Fruit fly (Drosophila melanogaster): ENCODE measurements around the gene CG3597.

Gene CG3597

DNA sequence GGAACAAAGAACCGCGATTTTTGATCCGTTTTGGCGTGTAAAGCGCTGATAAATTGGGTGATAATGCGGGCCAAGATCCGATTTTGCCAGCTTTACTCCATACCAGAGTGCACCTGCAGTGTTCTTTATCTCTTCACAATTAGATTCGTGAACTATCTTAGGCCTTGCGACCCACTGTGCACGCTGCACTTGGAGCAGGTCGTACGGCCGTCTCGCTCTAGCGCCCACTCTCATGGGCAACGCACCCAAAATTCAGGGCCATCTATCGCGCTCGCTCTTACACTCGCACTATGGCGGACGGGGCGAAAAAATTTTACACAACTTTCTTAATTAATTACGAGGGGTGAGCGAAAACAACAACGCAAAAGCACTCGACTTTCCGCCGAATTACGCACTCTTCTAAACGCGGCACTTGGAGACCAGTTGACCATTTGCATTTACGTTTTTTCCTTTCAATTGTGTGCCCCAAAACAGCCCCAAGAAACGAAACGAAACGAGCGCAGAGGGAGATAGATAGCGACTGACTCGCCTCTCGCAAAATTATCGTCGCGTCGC, 7.0 kb downstream of the CG3597 start (continued):
- TF ChIP-seq CG14860 (GFP tag; IDR thresholded peaks at IDR 0.05; ENCODE audit: partially characterized antibody) (0 out of 3 replicates have a peak, but pooled peaks have one; percentile 28), az2 (GFP tag; optimal IDR thresholded peaks at IDR 0.05) (no peak), CG6254 (GFP tag; optimal IDR thresholded peaks at IDR 0.05) (no peak), CG17328 (GFP tag; IDR thresholded peaks at IDR 0.05) (no peak), trem (tag; optimal IDR thresholded peaks at IDR 0.05) (no peak), mirr (GFP tag; optimal IDR thresholded peaks at IDR 0.05) (no peak), HLH4C (GFP tag; IDR thresholded peaks at IDR 0.05; ENCODE audit: partially characterized antibody) (peak; percentile 44; the same call in 2 of the 3 replicates), CG1832 (GFP tag; optimal IDR thresholded peaks at IDR 0.05) (peak; percentile 95), Sry-β (GFP tag; optimal IDR thresholded peaks at IDR 0.05) (no peak), Nf-YA (GFP tag; IDR thresholded peaks at IDR 0.05) (no peak), Eip74EF (GFP tag; optimal IDR thresholded peaks at IDR 0.05) (no peak), D19B (GFP tag; optimal IDR thresholded peaks at IDR 0.05) (no peak), CG12071 (GFP tag; optimal IDR thresholded peaks at IDR 0.05) (no peak), mld (GFP tag; IDR thresholded peaks at IDR 0.05; ENCODE audit: partially characterized antibody) (no peak), schlank (tag; optimal IDR thresholded peaks at IDR 0.05) (no peak), odd (GFP tag; optimal IDR thresholded peaks at IDR 0.05) (no peak), ranshi (GFP tag; IDR thresholded peaks at IDR 0.05) (no peak), bowl (GFP tag; IDR thresholded peaks at IDR 0.05) (no peak), CG15514 (GFP tag; optimal IDR thresholded peaks at IDR 0.05) (no peak), dpn (GFP tag; optimal IDR thresholded peaks at IDR 0.05) (no peak), CG3407 (GFP tag; optimal IDR thresholded peaks at IDR 0.05) (no peak), Tbp (GFP tag; optimal IDR thresholded peaks at IDR 0.05) (no peak), Ada2b (GFP tag; IDR thresholded peaks at IDR 0.05) (no peak; the same call in 1 of the 2 replicates), pros (GFP tag; optimal IDR thresholded peaks at IDR 0.05) (peak; percentile 41), toy (GFP tag; IDR thresholded peaks at IDR 0.05) (no peak), NC2α (GFP tag; optimal IDR thresholded peaks at IDR 0.05) (no peak), Dek (tag; optimal IDR thresholded peaks at IDR 0.05) (no peak), tgo (GFP tag; IDR thresholded peaks at IDR 0.05) (no peak), chinmo (GFP tag; IDR thresholded peaks at IDR 0.05; ENCODE audit: partially characterized antibody) (peak; percentile 98), PHDP (tag; optimal IDR thresholded peaks at IDR 0.05) (no peak), CG9727 (GFP tag; optimal IDR thresholded peaks at IDR 0.05) (no peak), gfzf (GFP tag; optimal IDR thresholded peaks at IDR 0.05) (no peak), Fer2 (tag; optimal IDR thresholded peaks at IDR 0.05) (no peak), bigmax (GFP tag; optimal IDR thresholded peaks at IDR 0.05) (no peak), CG12299 (tag; optimal IDR thresholded peaks at IDR 0.05) (no peak), CG6765 (GFP tag; optimal IDR thresholded peaks at IDR 0.05) (no peak), CG7372 (GFP tag; IDR thresholded peaks at IDR 0.05) (no peak), CG17568 (GFP tag; optimal IDR thresholded peaks at IDR 0.05) (no peak), CG11560 (tag; IDR thresholded peaks at IDR 0.05) (no peak), NK7.1 (GFP tag; optimal IDR thresholded peaks at IDR 0.05) (no peak), shn (GFP tag; optimal IDR thresholded peaks at IDR 0.05) (no peak), CG30431 (GFP tag; optimal IDR thresholded peaks at IDR 0.05) (no peak), CG3726 (GFP tag; IDR thresholded peaks at IDR 0.05) (0 out of 3 replicates have a peak, but pooled peaks have one; percentile 13), slou (GFP tag; optimal IDR thresholded peaks at IDR 0.05) (no peak), Atf3 (GFP tag; optimal IDR thresholded peaks at IDR 0.05) (no peak), maf-S (GFP tag; optimal IDR thresholded peaks at IDR 0.05) (no peak), corto (GFP tag; optimal IDR thresholded peaks at IDR 0.05) (no peak), caup (GFP tag; optimal IDR thresholded peaks at IDR 0.05; ENCODE audit: severe bottlenecking) (no peak), TFAM (GFP tag; optimal IDR thresholded peaks at IDR 0.05) (no peak), CG16815 (GFP tag; optimal IDR thresholded peaks at IDR 0.05) (no peak)
